Fruit fly (Drosophila melanogaster): ENCODE data around the gene AdipoR.

AdipoR gene

DNA sequence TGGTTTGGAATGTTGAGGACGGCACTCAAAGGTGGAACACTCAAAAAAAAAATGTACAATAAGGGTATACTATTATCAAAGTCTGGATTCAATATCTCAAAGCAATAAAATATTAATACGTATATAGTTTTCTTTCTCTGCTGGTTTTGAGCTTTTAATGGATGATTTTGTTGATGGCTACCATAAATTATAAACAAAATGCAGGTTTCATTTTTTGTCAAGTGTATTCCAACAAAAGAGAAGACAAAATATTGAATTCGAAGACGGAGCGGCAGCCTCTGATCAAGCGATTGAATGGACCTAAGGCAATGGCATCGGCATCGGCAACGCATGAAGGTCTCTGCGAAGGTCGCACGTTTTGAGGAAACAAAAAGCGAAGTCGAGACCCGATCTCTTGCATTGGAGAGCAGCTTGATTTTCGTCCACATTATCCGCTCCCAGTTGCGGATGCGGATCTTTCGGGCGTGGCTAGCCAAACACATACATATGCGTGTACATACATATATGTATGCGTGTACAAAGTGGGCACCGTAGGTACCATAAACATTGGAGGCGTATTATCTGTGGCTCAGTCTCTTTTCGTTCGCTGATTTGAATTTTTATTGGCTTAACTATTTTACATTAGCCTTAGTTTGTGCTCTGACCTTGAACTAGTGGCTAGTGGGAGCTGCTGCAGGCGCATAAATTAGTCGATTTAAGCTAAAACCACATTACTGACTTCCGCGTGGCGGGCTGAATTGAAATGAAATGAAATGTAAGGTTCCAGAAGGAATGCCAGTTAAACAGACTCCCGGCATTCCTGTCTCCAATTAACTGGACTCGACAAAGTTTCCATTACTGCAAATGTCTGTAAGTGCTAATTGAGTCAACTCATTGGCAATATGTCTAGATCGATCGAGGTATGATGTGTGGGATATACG is 10.9 kb downstream of the AdipoR start (continued):
- TF ChIP-seq E2f1 (GFP tag; IDR thresholded peaks at IDR 0.05), result 0 out of 2 replicates have a peak, but pooled peaks have one; percentile 30
- peak; percentile 33 for TF ChIP-seq Deaf1 (tag; optimal IDR thresholded peaks at IDR 0.05)
- peak; percentile 40; the same call in 1 of the 2 replicates for TF ChIP-seq Oaz (GFP tag; IDR thresholded peaks at IDR 0.05)
- TF ChIP-seq fd96Cb (tag; optimal IDR thresholded peaks at IDR 0.05), result peak; percentile 20
- peak; percentile 35; the same call in 1 of the 3 replicates for TF ChIP-seq tgo (GFP tag; IDR thresholded peaks at IDR 0.05)
- TF ChIP-seq ham (GFP tag; IDR thresholded peaks at IDR 0.05), result no peak
- peak; percentile 27 for TF ChIP-seq ATbp (GFP tag; optimal IDR thresholded peaks at IDR 0.05)
- TF ChIP-seq CG4854 (GFP tag; optimal IDR thresholded peaks at IDR 0.05), result no peak
- peak; percentile 74 for TF ChIP-seq CG11504 (tag; optimal IDR thresholded peaks at IDR 0.05)
- TF ChIP-seq CG10366 (GFP tag; IDR thresholded peaks at IDR 0.05), result peak; percentile 50
- peak; percentile 30; the same call in 1 of the 2 replicates for TF ChIP-seq CG32532 (GFP tag; IDR thresholded peaks at IDR 0.05)
- peak; percentile 23 for TF ChIP-seq oc (tag; optimal IDR thresholded peaks at IDR 0.05)
- peak; percentile 44 for TF ChIP-seq CG10979 (tag; optimal IDR thresholded peaks at IDR 0.05)
- peak; percentile 1 for TF ChIP-seq tin (GFP tag; optimal IDR thresholded peaks at IDR 0.05)
- TF ChIP-seq chm (GFP tag; IDR thresholded peaks at IDR 0.05), result 0 out of 2 replicates have a peak, but pooled peaks have one; percentile 6
- peak; percentile 67 for TF ChIP-seq Sox102F (GFP tag; optimal IDR thresholded peaks at IDR 0.05)
- peak; percentile 31 for TF ChIP-seq nom (GFP tag; optimal IDR thresholded peaks at IDR 0.05)
- no peak for TF ChIP-seq ac (GFP tag; optimal IDR thresholded peaks at IDR 0.05)
- no peak for TF ChIP-seq ap (GFP tag; IDR thresholded peaks at IDR 0.05)
- TF ChIP-seq ken (GFP tag; IDR thresholded peaks at IDR 0.05), result 0 out of 3 replicates have a peak, but pooled peaks have one; percentile 14
- no peak for TF ChIP-seq CG16779 (GFP tag; IDR thresholded peaks at IDR 0.05)
- TF ChIP-seq CG11696 (GFP tag; IDR thresholded peaks at IDR 0.05), result 0 out of 2 replicates have a peak, but pooled peaks have one; percentile 13
- TF ChIP-seq E2f2 (GFP tag; IDR thresholded peaks at IDR 0.05), result 0 out of 2 replicates have a peak, but pooled peaks have one; percentile 22
- TF ChIP-seq CG4282 (GFP tag; optimal IDR thresholded peaks at IDR 0.05), result no peak
- peak in 1 of 2 experiments; percentile 1 for TF ChIP-seq Pdp1 (GFP tag; optimal IDR thresholded peaks at IDR 0.05)
- TF ChIP-seq Dp (GFP tag; optimal IDR thresholded peaks at IDR 0.05), result no peak
- peak; percentile 82 for TF ChIP-seq Med (GFP tag)
- peak; percentile 24 for TF ChIP-seq CG9727 (GFP tag; optimal IDR thresholded peaks at IDR 0.05)
- 0 out of 3 replicates have a peak, but pooled peaks have one; percentile 31 for TF ChIP-seq CG3726 (GFP tag; IDR thresholded peaks at IDR 0.05)
- TF ChIP-seq Atf3 (GFP tag; optimal IDR thresholded peaks at IDR 0.05), result no peak
- 0 out of 2 replicates have a peak, but pooled peaks have one; percentile 20 for TF ChIP-seq Nf-YA (GFP tag; IDR thresholded peaks at IDR 0.05)
- TF ChIP-seq gem (tag; optimal IDR thresholded peaks at IDR 0.05), result peak; percentile 74
- no peak for TF ChIP-seq CG13624 (GFP tag; optimal IDR thresholded peaks at IDR 0.05)
- TF ChIP-seq NfI (GFP tag; optimal IDR thresholded peaks at IDR 0.05), result peak; percentile 37
- no peak for TF ChIP-seq CG15073 (GFP tag; optimal IDR thresholded peaks at IDR 0.05)
- peak; percentile 23 for TF ChIP-seq Ssrp (tag; optimal IDR thresholded peaks at IDR 0.05)
- TF ChIP-seq Ada2b (GFP tag; IDR thresholded peaks at IDR 0.05), result peak; percentile 33; the same call in 1 of the 2 replicates
- TF ChIP-seq sd (tag; optimal IDR thresholded peaks at IDR 0.05), result peak; percentile 86
- no peak for TF ChIP-seq Dip2 (GFP tag; IDR thresholded peaks at IDR 0.05)
- peak; percentile 50 for TF ChIP-seq CG8924 (tag; optimal IDR thresholded peaks at IDR 0.05)
- no peak for TF ChIP-seq insv (GFP tag; optimal IDR thresholded peaks at IDR 0.05)
- TF ChIP-seq CG2678 (tag; optimal IDR thresholded peaks at IDR 0.05), result peak; percentile 61
- TF ChIP-seq CG18262 (tag; optimal IDR thresholded peaks at IDR 0.05), result peak; percentile 23
- TF ChIP-seq CG14860 (GFP tag; IDR thresholded peaks at IDR 0.05; ENCODE audit: partially characterized antibody), result no peak
- peak; percentile 36 for TF ChIP-seq Blimp-1 (GFP tag; optimal IDR thresholded peaks at IDR 0.05)
- peak; percentile 66 for TF ChIP-seq Ptx1 (GFP tag; IDR thresholded peaks at IDR 0.05)
- peak; percentile 40 for TF ChIP-seq CG2712 (tag; optimal IDR thresholded peaks at IDR 0.05)
